Fruit fly (Drosophila melanogaster) whole organism, embryonic: ENCODE data around the gene Srr.

Experiments used
- Antp ChIP-seq: fragments of 200-800 bp; sonication (Bioruptor generic); optimal IDR thresholded peaks from 3 replicates; lab custom pipeline; 2016; ENCODE audit warnings: missing biosample characterization, missing genetic modification characterization
- CG10462 ChIP-seq: fragments of 200-800 bp; sonication (Bioruptor generic); optimal IDR thresholded peaks from 2 replicates; lab custom pipeline; 2016; ENCODE audit warnings: missing biosample characterization, missing genetic modification characterization
- CG11247 ChIP-seq: fragments of 200-800 bp; sonication (Bioruptor generic); IDR thresholded peaks from 2 replicates; pipeline ENCODE4 v1.3.6; 2022; ENCODE audit warnings: missing biosample characterization, missing genetic modification characterization
- CG11504 ChIP-seq: fragments of 200-800 bp; sonication (Bioruptor generic); optimal IDR thresholded peaks from 3 replicates; lab custom pipeline; 2019; ENCODE audit warnings: missing biosample characterization, mild to moderate bottlenecking, missing genetic modification characterization, moderate library complexity
- CG12299 ChIP-seq: fragments of 200-800 bp; sonication (Bioruptor generic); optimal IDR thresholded peaks from 2 replicates; lab custom pipeline; 2018; ENCODE audit warnings: missing biosample characterization, mild to moderate bottlenecking, missing genetic modification characterization
- CG12391 ChIP-seq: fragments of 200-800 bp; sonication (Bioruptor generic); optimal IDR thresholded peaks from 3 replicates; lab custom pipeline; 2018; ENCODE audit warnings: missing biosample characterization, mild to moderate bottlenecking, missing genetic modification characterization, moderate library complexity
- CG13775 ChIP-seq: fragments of 200-800 bp; sonication (Bioruptor generic); optimal IDR thresholded peaks from 3 replicates; lab custom pipeline; 2017; ENCODE audit warnings: missing biosample characterization, mild to moderate bottlenecking, missing genetic modification characterization
- CG1529 ChIP-seq: fragments of 200-800 bp; sonication (Bioruptor generic); optimal IDR thresholded peaks from 3 replicates; lab custom pipeline; 2018; ENCODE audit warnings: missing biosample characterization, missing genetic modification characterization
- CG15696 ChIP-seq: fragments of 200-800 bp; sonication (Bioruptor generic); optimal IDR thresholded peaks from 2 replicates; lab custom pipeline; 2019; ENCODE audit warnings: missing biosample characterization, mild to moderate bottlenecking, missing genetic modification characterization, moderate library complexity
- CG1647 ChIP-seq: fragments of 200-800 bp; sonication (Bioruptor generic); optimal IDR thresholded peaks from 3 replicates; lab custom pipeline; 2016; ENCODE audit warnings: missing biosample characterization, missing genetic modification characterization
- CG16863 ChIP-seq: fragments of 200-800 bp; sonication (Bioruptor generic); optimal IDR thresholded peaks from 3 replicates; lab custom pipeline; 2016; ENCODE audit warnings: missing biosample characterization, missing genetic modification characterization
- CG18599 ChIP-seq: fragments of 200-800 bp; sonication (Bioruptor generic); optimal IDR thresholded peaks from 3 replicates; lab custom pipeline; 2017; ENCODE audit warnings: missing biosample characterization, missing genetic modification characterization, mild to moderate bottlenecking, moderate library complexity, missing genetic modification reagents
- CG2875 ChIP-seq: fragments of 200-800 bp; sonication (Bioruptor generic); optimal IDR thresholded peaks from 2 replicates; lab custom pipeline; 2017; ENCODE audit warnings: missing biosample characterization, mild to moderate bottlenecking, missing genetic modification characterization, missing genetic modification reagents
- CG31388 ChIP-seq: fragments of 200-800 bp; sonication (Bioruptor generic); optimal IDR thresholded peaks from 2 replicates; lab custom pipeline; 2016; ENCODE audit warnings: missing biosample characterization, missing genetic modification characterization
- CG5245 ChIP-seq: fragments of 200-800 bp; sonication (Bioruptor generic); optimal IDR thresholded peaks from 3 replicates; lab custom pipeline; 2016; ENCODE audit warnings: missing biosample characterization, missing genetic modification characterization
- CG6683 ChIP-seq: fragments of 200-800 bp; sonication (Bioruptor generic); optimal IDR thresholded peaks from 2 replicates; lab custom pipeline; 2017; ENCODE audit warnings: missing biosample characterization, mild to moderate bottlenecking, missing genetic modification characterization, missing genetic modification reagents
- CG9215 ChIP-seq: fragments of 200-800 bp; sonication (Bioruptor generic); IDR thresholded peaks from 2 replicates; pipeline ENCODE4 v1.3.6; 2022; ENCODE audit warnings: missing biosample characterization, missing genetic modification characterization
- CG9437 ChIP-seq: fragments of 200-800 bp; sonication (Bioruptor generic); optimal IDR thresholded peaks from 2 replicates; lab custom pipeline; 2018; ENCODE audit warnings: missing biosample characterization, mild to moderate bottlenecking, missing genetic modification characterization
- CTCF ChIP-seq: fragments of 200-800 bp; sonication (Bioruptor generic); optimal IDR thresholded peaks from 2 replicates; lab custom pipeline; 2017; ENCODE audit warnings: missing biosample characterization, mild to moderate bottlenecking, missing genetic modification characterization, moderate library complexity
- CkIIα-i1 ChIP-seq: fragments of 200-800 bp; sonication (Bioruptor generic); IDR thresholded peaks from 2 replicates; pipeline ENCODE4 v1.3.6; 2022; ENCODE audit warnings: missing biosample characterization, missing genetic modification characterization
- D ChIP-seq, 2 experiments: fragments of 200-800 bp in 1 of 2; fragments of >200 bp in 1 of 2; sonication (Bioruptor generic) in 1 of 2; optimal IDR thresholded peaks; 2 replicates in 1 of 2; 3 replicates in 1 of 2; lab custom pipeline; 2017; ENCODE audit warnings: mild to moderate bottlenecking in 1 of 2, missing biosample characterization in 1 of 2, missing genetic modification characterization in 1 of 2, missing genetic modification reagents in 1 of 2
- D19B ChIP-seq: fragments of 200-800 bp; sonication (Bioruptor generic); optimal IDR thresholded peaks from 2 replicates; lab custom pipeline; 2017; ENCODE audit warnings: missing biosample characterization, mild to moderate bottlenecking, missing genetic modification characterization
- Dek ChIP-seq: fragments of 200-800 bp; sonication (Bioruptor generic); optimal IDR thresholded peaks from 3 replicates; lab custom pipeline; 2019; ENCODE audit warnings: missing biosample characterization, mild to moderate bottlenecking, missing genetic modification characterization, moderate library complexity
- Dfd ChIP-seq, 2 experiments: fragments of >200 bp; optimal IDR thresholded peaks; 2 replicates each; lab custom pipeline; 2017; ENCODE audit warnings: missing biosample characterization in 2 of 2, missing genetic modification characterization in 2 of 2
- Ets65A ChIP-seq: fragments of 200-800 bp; sonication (Bioruptor generic); peaks from one replicate; lab custom pipeline; 2016; ENCODE audit warnings: missing biosample characterization, missing genetic modification characterization
- Hmr ChIP-seq: fragments of 200-800 bp; sonication (Bioruptor generic); optimal IDR thresholded peaks from 3 replicates; lab custom pipeline; 2017; ENCODE audit warnings: mild to moderate bottlenecking, missing biosample characterization, missing genetic modification reagents, missing genetic modification characterization
- Hmx ChIP-seq: fragments of 200-800 bp; sonication (Bioruptor generic); optimal IDR thresholded peaks from 2 replicates; lab custom pipeline; 2016; ENCODE audit warnings: missing biosample characterization, missing genetic modification characterization
- Hr3 ChIP-seq: fragments of 200-800 bp; sonication (Bioruptor generic); optimal IDR thresholded peaks from 3 replicates; lab custom pipeline; 2016; ENCODE audit warnings: missing biosample characterization, missing genetic modification characterization
- MESR4 ChIP-seq: fragments of 200-800 bp; sonication (Bioruptor generic); optimal IDR thresholded peaks from 2 replicates; lab custom pipeline; 2018; ENCODE audit warnings: missing biosample characterization, mild to moderate bottlenecking, missing genetic modification characterization, moderate library complexity
- Spps ChIP-seq: fragments of 200-800 bp; sonication (Bioruptor generic); optimal IDR thresholded peaks from 2 replicates; lab custom pipeline; 2018; ENCODE audit warnings: missing biosample characterization, mild to moderate bottlenecking, missing genetic modification characterization
- Usf ChIP-seq: fragments of 200-800 bp; sonication (Bioruptor generic); optimal IDR thresholded peaks from 2 replicates; lab custom pipeline; 2017; ENCODE audit warnings: missing genotype, missing biosample characterization, missing genetic modification characterization
- bcd ChIP-seq: fragments of 200-800 bp; sonication (Bioruptor generic); optimal IDR thresholded peaks from 2 replicates; lab custom pipeline; 2017; ENCODE audit warnings: missing biosample characterization, mild to moderate bottlenecking, missing genetic modification characterization
- bsh ChIP-seq, 2 experiments: fragments of 200-800 bp; sonication (Bioruptor generic); optimal IDR thresholded peaks; 2 replicates each; lab custom pipeline; 2017 to 2018; ENCODE audit warnings: mild to moderate bottlenecking in 2 of 2, missing biosample characterization in 2 of 2, missing genetic modification characterization in 2 of 2, moderate library complexity in 1 of 2
- croc ChIP-seq: fragments of 200-800 bp; sonication (Bioruptor generic); conservative IDR thresholded peaks from 3 replicates; pipeline ENCODE4 v1.3.6; 2022; ENCODE audit warnings: missing biosample characterization, missing genetic modification characterization
- da ChIP-seq: fragments of 200-800 bp; sonication (Bioruptor generic); optimal IDR thresholded peaks from 2 replicates; lab custom pipeline; 2016; ENCODE audit warnings: missing biosample characterization, missing genetic modification characterization
- dm ChIP-seq: fragments of 200-800 bp; sonication (Bioruptor generic); optimal IDR thresholded peaks from 3 replicates; lab custom pipeline; 2016; ENCODE audit warnings: missing biosample characterization, missing genetic modification characterization
- exex ChIP-seq: fragments of 200-800 bp; sonication (Bioruptor generic); optimal IDR thresholded peaks from 4 replicates; lab custom pipeline; 2018; ENCODE audit warnings: missing biosample characterization, mild to moderate bottlenecking, missing genetic modification characterization, moderate library complexity
- gcm ChIP-seq: fragments of 200-800 bp; sonication (Bioruptor generic); optimal IDR thresholded peaks from 2 replicates; lab custom pipeline; 2019; ENCODE audit warnings: missing biosample characterization, mild to moderate bottlenecking, missing genetic modification characterization, moderate library complexity
- gem ChIP-seq: fragments of 200-800 bp; sonication (Bioruptor generic); optimal IDR thresholded peaks from 2 replicates; lab custom pipeline; 2019; ENCODE audit warnings: missing biosample characterization, mild to moderate bottlenecking, missing genetic modification characterization, moderate library complexity
- h ChIP-seq: fragments of >200 bp; optimal IDR thresholded peaks from 2 replicates; lab custom pipeline; 2017
- kah ChIP-seq: fragments of 200-800 bp; sonication (Bioruptor generic); optimal IDR thresholded peaks from 2 replicates; lab custom pipeline; 2018; ENCODE audit warnings: missing biosample characterization, mild to moderate bottlenecking, missing genetic modification characterization
- mam ChIP-seq: fragments of 200-800 bp; sonication (Bioruptor generic); optimal IDR thresholded peaks from 3 replicates; lab custom pipeline; 2016; ENCODE audit warnings: missing biosample characterization, missing genetic modification characterization
- org-1 ChIP-seq: fragments of 200-800 bp; sonication (Bioruptor generic); optimal IDR thresholded peaks from 2 replicates; lab custom pipeline; 2017; ENCODE audit warnings: missing biosample characterization, missing genetic modification characterization
- otp ChIP-seq: fragments of 200-800 bp; sonication (Bioruptor generic); IDR thresholded peaks from 3 replicates; pipeline ENCODE4, ENCODE4 v1.3.6; 2022; ENCODE audit warnings: missing biosample characterization, missing genetic modification characterization
- sd ChIP-seq: fragments of 200-800 bp; sonication (Bioruptor generic); optimal IDR thresholded peaks from 3 replicates; lab custom pipeline; 2018; ENCODE audit warnings: missing biosample characterization, mild to moderate bottlenecking, missing genetic modification characterization, moderate library complexity
- seq ChIP-seq: fragments of 200-800 bp; sonication (Bioruptor generic); IDR thresholded peaks from 2 replicates; pipeline ENCODE4 v1.3.6; 2022; ENCODE audit warnings: missing biosample characterization, missing genetic modification characterization
- slp2 ChIP-seq: fragments of 200-800 bp; sonication (Bioruptor generic); optimal IDR thresholded peaks from 2 replicates; lab custom pipeline; 2016; ENCODE audit warnings: missing biosample characterization, missing genetic modification characterization
- sna ChIP-seq: fragments of 200-800 bp; sonication (Bioruptor generic); IDR thresholded peaks from 2 replicates; pipeline ENCODE4 v1.3.6; 2022; ENCODE audit warnings: missing biosample characterization, missing genetic modification characterization; ENCODE audit not compliant: partially characterized antibody
- sug ChIP-seq: fragments of 200-800 bp; optimal IDR thresholded peaks from 2 replicates; lab custom pipeline; 2019; ENCODE audit warnings: missing biosample characterization, mild to moderate bottlenecking, missing genetic modification characterization, moderate library complexity
- tin ChIP-seq: fragments of 200-800 bp; sonication (Bioruptor generic); optimal IDR thresholded peaks from 3 replicates; lab custom pipeline; 2016; ENCODE audit warnings: missing biosample characterization, missing genetic modification characterization
- wor ChIP-seq: fragments of 200-800 bp; sonication (Bioruptor generic); IDR thresholded peaks from 2 replicates; pipeline ENCODE4 v1.3.6; 2022; ENCODE audit warnings: missing biosample characterization, missing genetic modification characterization

Srr gene

DNA sequence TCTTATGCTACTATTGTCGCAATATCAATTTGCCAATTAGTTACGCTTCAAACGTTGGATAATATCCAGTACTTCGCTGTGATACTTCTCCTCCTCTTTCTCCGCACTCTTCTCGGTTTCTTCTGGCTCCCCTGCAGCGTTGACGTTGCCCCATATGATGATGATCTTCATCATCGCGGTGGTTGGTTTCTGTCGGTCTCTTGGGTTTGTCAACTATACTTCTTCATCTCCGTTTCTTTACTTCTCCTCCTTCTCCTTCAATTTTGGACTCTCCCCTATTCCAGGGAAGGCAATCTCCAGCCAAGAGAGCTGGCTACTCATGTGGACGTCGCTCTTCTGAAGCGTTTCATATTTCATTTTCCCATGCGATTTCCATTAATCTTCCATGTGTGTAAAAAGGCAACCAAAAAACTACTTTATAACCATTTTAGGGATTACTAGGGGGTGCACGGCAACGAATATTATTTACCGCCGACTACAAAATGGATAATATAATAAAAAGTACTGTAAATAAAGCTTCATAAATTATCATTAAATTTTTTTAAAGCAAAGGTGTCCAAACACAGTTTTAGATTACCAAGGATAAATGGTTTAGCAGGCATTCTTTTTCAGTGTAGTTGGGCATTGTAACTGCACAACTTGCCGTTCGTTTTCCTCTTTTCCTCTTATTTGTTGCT, 17.4 kb upstream of the Srr start (continued):
- TF ChIP-seq Spps (tag; lab: Kevin White, UChicago) (no peak), D (optimal IDR thresholded peaks at IDR 0.05; lab: Kevin White, UChicago) (no peak), D (GFP tag; optimal IDR thresholded peaks at IDR 0.05; lab: Kevin White, UChicago) (no peak), otp (GFP tag; lab: Robert Waterston, UW) (no peak), Antp (no peak), MESR4 (no peak), CG16863 (no peak), CG5245 (GFP tag; lab: Kevin White, UChicago) (no peak), CG31388 (GFP tag; lab: Kevin White, UChicago) (no peak), bcd (GFP tag; lab: Kevin White, UChicago) (no peak), CG2875 (GFP tag; lab: Kevin White, UChicago) (no peak), croc (GFP tag; lab: Robert Waterston, UW) (no peak), Hmr (GFP tag; lab: Kevin White, UChicago) (no peak), sna (no peak), sd (no peak), seq (no peak), da (GFP tag; lab: Kevin White, UChicago) (no peak), CG10462 (GFP tag; lab: Kevin White, UChicago) (no peak), CkIIα-i1 (GFP tag; lab: Robert Waterston, UW) (no peak), CG11504 (peak; percentile 6), dm (GFP tag; lab: Kevin White, UChicago) (no peak), CG6683 (GFP tag; lab: Kevin White, UChicago) (no peak), exex (tag; lab: Kevin White, UChicago) (no peak), CG11247 (GFP tag; lab: Robert Waterston, UW) (no peak), h (lab: Kevin White, UChicago) (no peak), org-1 (GFP tag; lab: Kevin White, UChicago) (no peak), wor (no peak), CTCF (GFP tag; lab: Kevin White, UChicago) (no peak), CG12391 (tag; lab: Kevin White, UChicago) (peak; percentile 53), CG13775 (GFP tag; lab: Kevin White, UChicago) (peak; percentile 9), D19B (GFP tag; lab: Kevin White, UChicago) (no peak), mam (GFP tag; lab: Kevin White, UChicago) (no peak), CG12299 (no peak), Hr3 (GFP tag; lab: Kevin White, UChicago) (no peak), Usf (GFP tag; lab: Kevin White, UChicago) (no peak), gem (tag; lab: Kevin White, UChicago) (peak; percentile 48), sug (tag; lab: Kevin White, UChicago) (no peak), Dfd (GFP tag; optimal IDR thresholded peaks at IDR 0.05; lab: Kevin White, UChicago) (no peak), tin (GFP tag; lab: Kevin White, UChicago) (no peak), CG9215 (GFP tag; lab: Robert Waterston, UW) (no peak), CG15696 (tag; lab: Kevin White, UChicago) (peak; percentile 41), CG1529 (GFP tag; lab: Kevin White, UChicago) (no peak), CG9437 (no peak), Dek (no peak), kah (GFP tag; lab: Kevin White, UChicago) (no peak), Hmx (GFP tag; lab: Kevin White, UChicago) (no peak), Ets65A (peak; percentile 66), CG18599 (peak; percentile 46), bsh (GFP tag; optimal IDR thresholded peaks at IDR 0.05; lab: Kevin White, UChicago) (peak; percentile 31 to 77), slp2 (GFP tag; lab: Kevin White, UChicago) (no peak), gcm (peak; percentile 3), CG1647 (GFP tag; lab: Kevin White, UChicago) (no peak)
